Worm (Caenorhabditis elegans): ENCODE measurements around the gene T19H12.12.

ce11 chrV:4839913-4840312, 44.7 kb upstream of the T19H12.12 start, which contains the start of gene nas-9:
- TF ChIP-seq nhr-237 (tag; optimal IDR thresholded peaks at IDR 0.05) (no peak), nhr-28 (tag; optimal IDR thresholded peaks at IDR 0.05) (no peak), ztf-11 (tag; optimal IDR thresholded peaks at IDR 0.05) (no peak), unc-39 (tag; optimal IDR thresholded peaks at IDR 0.05) (no peak), pha-4 (tag; optimal IDR thresholded peaks at IDR 0.05) (no peak), sptf-1 (tag; optimal IDR thresholded peaks at IDR 0.05) (no peak), snpc-4 (tag; optimal IDR thresholded peaks at IDR 0.05) (no peak), lin-13 (tag; optimal IDR thresholded peaks at IDR 0.05) (no peak), nhr-12 (tag; optimal IDR thresholded peaks at IDR 0.05) (no peak), tbx-8 (GFP tag; optimal IDR thresholded peaks at IDR 0.05) (no peak)

Data from whole organism, mixed stage, embryonic.